Fruit fly (Drosophila melanogaster) whole organism, embryonic: Measurements from ENCODE around the gene gpp.

Experiments
- CG10209 ChIP-seq: fragments of 200-800 bp; sonication (Bioruptor generic); optimal IDR thresholded peaks from 3 replicates; lab custom pipeline; 2017; ENCODE audit warnings: missing biosample characterization, mild to moderate bottlenecking, missing genetic modification characterization, missing genetic modification reagents
- CG12155 ChIP-seq: fragments of 200-800 bp; sonication (Bioruptor generic); optimal IDR thresholded peaks from 3 replicates; lab custom pipeline; 2016; ENCODE audit warnings: missing biosample characterization, missing genetic modification characterization
- CG12219 ChIP-seq: fragments of 200-800 bp; sonication (Bioruptor generic); optimal IDR thresholded peaks from 3 replicates; lab custom pipeline; 2018; ENCODE audit warnings: missing biosample characterization, mild to moderate bottlenecking, missing genetic modification characterization
- CG13287 ChIP-seq: fragments of 200-800 bp; sonication (Bioruptor generic); IDR thresholded peaks from 2 replicates; pipeline ENCODE4 v1.3.6; 2022; ENCODE audit warnings: missing biosample characterization, missing genetic modification characterization; ENCODE audit not compliant: partially characterized antibody
- CG13624 ChIP-seq: fragments of 200-800 bp; sonication (Bioruptor generic); optimal IDR thresholded peaks from 2 replicates; lab custom pipeline; 2016; ENCODE audit warnings: missing biosample characterization, missing genetic modification characterization
- CG15073 ChIP-seq: fragments of 200-800 bp; sonication (Bioruptor generic); optimal IDR thresholded peaks from 2 replicates; lab custom pipeline; 2016; ENCODE audit warnings: missing biosample characterization, missing genetic modification characterization
- CG18599 ChIP-seq: fragments of 200-800 bp; sonication (Bioruptor generic); optimal IDR thresholded peaks from 3 replicates; lab custom pipeline; 2017; ENCODE audit warnings: missing biosample characterization, missing genetic modification characterization, mild to moderate bottlenecking, moderate library complexity, missing genetic modification reagents
- CG18619 ChIP-seq: fragments of 200-800 bp; sonication (Bioruptor generic); optimal IDR thresholded peaks from 3 replicates; lab custom pipeline; 2017; ENCODE audit warnings: missing biosample characterization, mild to moderate bottlenecking, missing genetic modification characterization
- CG2199 ChIP-seq: fragments of 200-800 bp; sonication (Bioruptor generic); IDR thresholded peaks from 3 replicates; pipeline ENCODE4 v1.3.6; 2022; ENCODE audit warnings: missing biosample characterization, missing genetic modification characterization
- CG31388 ChIP-seq: fragments of 200-800 bp; sonication (Bioruptor generic); optimal IDR thresholded peaks from 2 replicates; lab custom pipeline; 2016; ENCODE audit warnings: missing biosample characterization, missing genetic modification characterization
- CG34376 ChIP-seq: fragments of 200-800 bp; sonication (Bioruptor generic); optimal IDR thresholded peaks from 2 replicates; lab custom pipeline; 2018; ENCODE audit warnings: missing biosample characterization, mild to moderate bottlenecking, missing genetic modification characterization
- CG3847 ChIP-seq: fragments of 200-800 bp; sonication (Bioruptor generic); IDR thresholded peaks from 2 replicates; pipeline ENCODE4 v1.3.6; 2022; ENCODE audit warnings: missing biosample characterization, missing genetic modification characterization
- CG4328 ChIP-seq: fragments of 200-800 bp; sonication (Bioruptor generic); optimal IDR thresholded peaks from 3 replicates; lab custom pipeline; 2017; ENCODE audit warnings: missing biosample characterization, missing genetic modification reagents, missing genetic modification characterization
- CG5180 ChIP-seq: fragments of 200-800 bp; sonication (Bioruptor generic); optimal IDR thresholded peaks from 3 replicates; lab custom pipeline; 2017; ENCODE audit warnings: missing biosample characterization, missing genetic modification characterization, mild to moderate bottlenecking, moderate library complexity, missing genetic modification reagents
- CG7556 ChIP-seq: fragments of 200-800 bp; sonication (Bioruptor generic); optimal IDR thresholded peaks from 2 replicates; lab custom pipeline; 2017; ENCODE audit warnings: missing biosample characterization, mild to moderate bottlenecking, missing genetic modification characterization
- CG8478 ChIP-seq: fragments of >200 bp; optimal IDR thresholded peaks from 2 replicates; lab custom pipeline; 2018
- E2f2 ChIP-seq: fragments of 200-800 bp; sonication (Bioruptor generic); IDR thresholded peaks from 2 replicates; pipeline ENCODE4 v1.3.6; 2022; ENCODE audit warnings: missing biosample characterization, missing genetic modification characterization
- ERR ChIP-seq: fragments of 200-800 bp; sonication (Bioruptor generic); optimal IDR thresholded peaks from 2 replicates; lab custom pipeline; 2016; ENCODE audit warnings: missing biosample characterization, missing genetic modification characterization
- Elba2 ChIP-seq: fragments of 200-800 bp; sonication (Bioruptor generic); optimal IDR thresholded peaks from 3 replicates; lab custom pipeline; 2016; ENCODE audit warnings: missing biosample characterization, missing genetic modification characterization
- Ets65A ChIP-seq: fragments of 200-800 bp; sonication (Bioruptor generic); peaks from one replicate; lab custom pipeline; 2016; ENCODE audit warnings: missing biosample characterization, missing genetic modification characterization
- H2.0 ChIP-seq: fragments of 200-800 bp; sonication (Bioruptor generic); IDR thresholded peaks from 2 replicates; pipeline ENCODE4 v1.3.6; 2022; ENCODE audit warnings: missing biosample characterization, missing genetic modification characterization
- Hr3 ChIP-seq: fragments of 200-800 bp; sonication (Bioruptor generic); optimal IDR thresholded peaks from 3 replicates; lab custom pipeline; 2016; ENCODE audit warnings: missing biosample characterization, missing genetic modification characterization
- MESR4 ChIP-seq: fragments of 200-800 bp; sonication (Bioruptor generic); optimal IDR thresholded peaks from 2 replicates; lab custom pipeline; 2018; ENCODE audit warnings: missing biosample characterization, mild to moderate bottlenecking, missing genetic modification characterization, moderate library complexity
- Med ChIP-seq: fragments of 200-800 bp; sonication (Bioruptor generic); peaks from one replicate; lab custom pipeline; 2016; ENCODE audit warnings: missing biosample characterization, missing genetic modification characterization, mild to moderate bottlenecking, inconsistent platforms, moderate library complexity
- Mrtf ChIP-seq: fragments of 200-800 bp; sonication (Bioruptor generic); IDR thresholded peaks from 3 replicates; pipeline ENCODE4 v1.3.6; 2022; ENCODE audit warnings: missing biosample characterization, missing genetic modification characterization
- NC2β ChIP-seq: fragments of 200-800 bp; sonication (Bioruptor generic); optimal IDR thresholded peaks from 2 replicates; lab custom pipeline; 2016; ENCODE audit warnings: missing biosample characterization, missing genetic modification characterization
- Nf-YA ChIP-seq: fragments of 200-800 bp; sonication (Bioruptor generic); IDR thresholded peaks from 2 replicates; pipeline ENCODE4 v1.3.6; 2022; ENCODE audit warnings: missing biosample characterization, missing genetic modification characterization
- NfI ChIP-seq: fragments of 200-800 bp; sonication (Bioruptor generic); optimal IDR thresholded peaks from 3 replicates; lab custom pipeline; 2018; ENCODE audit warnings: missing biosample characterization, mild to moderate bottlenecking, missing genetic modification characterization, moderate library complexity
- Rfx ChIP-seq: fragments of 200-800 bp; sonication (Bioruptor generic); IDR thresholded peaks from 2 replicates; pipeline ENCODE4 v1.3.6; 2022; ENCODE audit warnings: missing biosample characterization, missing genetic modification characterization
- Sin3A ChIP-seq: fragments of >200 bp; optimal IDR thresholded peaks from 2 replicates; lab custom pipeline; 2018
- Six4 ChIP-seq: fragments of 200-800 bp; sonication (Bioruptor generic); optimal IDR thresholded peaks from 2 replicates; lab custom pipeline; 2016; ENCODE audit warnings: missing biosample characterization, missing genetic modification characterization
- Stat92E ChIP-seq, 3 experiments: fragments of >200 bp in 2 of 3; fragments of 200-800 bp in 1 of 3; sonication (Bioruptor generic) in 1 of 3; optimal IDR thresholded peaks; 2 replicates each; lab custom pipeline; 2017 to 2019; ENCODE audit warnings: missing biosample characterization in 3 of 3, missing genetic modification characterization in 3 of 3, mild to moderate bottlenecking in 1 of 3, moderate library complexity in 1 of 3
- ab ChIP-seq: fragments of 200-800 bp; sonication (Bioruptor generic); optimal IDR thresholded peaks from 2 replicates; lab custom pipeline; 2016; ENCODE audit warnings: missing biosample characterization, missing genetic modification characterization
- amos ChIP-seq: fragments of 200-800 bp; sonication (Bioruptor generic); IDR thresholded peaks from 2 replicates; pipeline ENCODE4 v1.3.6; 2022; ENCODE audit warnings: missing biosample characterization, missing genetic modification characterization; ENCODE audit not compliant: partially characterized antibody
- ap ChIP-seq: fragments of 200-800 bp; sonication (Bioruptor generic); IDR thresholded peaks from 2 replicates; pipeline ENCODE4 v1.3.6; 2022; ENCODE audit warnings: missing biosample characterization, missing genetic modification characterization
- cad ChIP-seq: fragments of >200 bp; optimal IDR thresholded peaks from 2 replicates; lab custom pipeline; 2017; ENCODE audit warnings: missing biosample characterization, missing genetic modification characterization
- esg ChIP-seq: fragments of 200-800 bp; sonication (Bioruptor generic); conservative IDR thresholded peaks from 2 replicates; pipeline ENCODE4 v1.3.6; 2022; ENCODE audit warnings: missing biosample characterization, missing genetic modification characterization
- grn ChIP-seq: fragments of 200-800 bp; sonication (Bioruptor generic); optimal IDR thresholded peaks from 3 replicates; lab custom pipeline; 2017; ENCODE audit warnings: missing biosample characterization, missing genetic modification characterization
- gro ChIP-seq: fragments of 200-800 bp; sonication (Bioruptor generic); optimal IDR thresholded peaks from 2 replicates; lab custom pipeline; 2016; ENCODE audit warnings: missing biosample characterization, missing genetic modification characterization
- gt ChIP-seq: fragments of 200-800 bp; sonication (Bioruptor generic); IDR thresholded peaks from 2 replicates; pipeline ENCODE4 v1.3.6; 2022; ENCODE audit warnings: missing biosample characterization, missing genetic modification characterization
- her ChIP-seq: fragments of 200-800 bp; sonication (Bioruptor generic); optimal IDR thresholded peaks from 2 replicates; lab custom pipeline; 2016; ENCODE audit warnings: missing biosample characterization, missing genetic modification characterization
- hth ChIP-seq: fragments of >200 bp; optimal IDR thresholded peaks from 2 replicates; lab custom pipeline; 2017; ENCODE audit warnings: inconsistent platforms
- kay ChIP-seq: fragments of 200-800 bp; sonication (Bioruptor generic); optimal IDR thresholded peaks from 2 replicates; lab custom pipeline; 2016; ENCODE audit warnings: missing biosample characterization, missing genetic modification characterization
- knrl ChIP-seq: fragments of 200-800 bp; sonication (Bioruptor generic); IDR thresholded peaks from 3 replicates; pipeline ENCODE4 v1.3.6; 2022; ENCODE audit warnings: missing biosample characterization, missing genetic modification characterization; ENCODE audit not compliant: partially characterized antibody
- p53 ChIP-seq: fragments of 200-800 bp; sonication (Bioruptor generic); optimal IDR thresholded peaks from 2 replicates; lab custom pipeline; 2016; ENCODE audit warnings: missing biosample characterization, missing genetic modification characterization
- rib ChIP-seq: fragments of 200-800 bp; sonication (Bioruptor generic); IDR thresholded peaks from 2 replicates; pipeline ENCODE4 v1.3.6; 2022; ENCODE audit warnings: missing biosample characterization, missing genetic modification characterization
- row ChIP-seq: fragments of 200-800 bp; sonication (Bioruptor generic); IDR thresholded peaks from 3 replicates; pipeline ENCODE4 v1.3.6; 2022; ENCODE audit warnings: missing biosample characterization, missing genetic modification characterization
- slp2 ChIP-seq: fragments of 200-800 bp; sonication (Bioruptor generic); optimal IDR thresholded peaks from 2 replicates; lab custom pipeline; 2016; ENCODE audit warnings: missing biosample characterization, missing genetic modification characterization
- sna ChIP-seq: fragments of 200-800 bp; sonication (Bioruptor generic); IDR thresholded peaks from 2 replicates; pipeline ENCODE4 v1.3.6; 2022; ENCODE audit warnings: missing biosample characterization, missing genetic modification characterization; ENCODE audit not compliant: partially characterized antibody
- stwl ChIP-seq: fragments of 200-800 bp; sonication (Bioruptor generic); optimal IDR thresholded peaks from 3 replicates; lab custom pipeline; 2018; ENCODE audit warnings: missing biosample characterization, mild to moderate bottlenecking, missing genetic modification characterization, moderate library complexity
- usp ChIP-seq: fragments of >200 bp; optimal IDR thresholded peaks from 2 replicates; lab custom pipeline; 2017; ENCODE audit warnings: missing biosample characterization, missing genetic modification characterization

Gene gpp

dm6 chr3R:6456140-6457054, 49.7 kb downstream of the gpp start, which contains the start of gene CG9727 (continued):
- TF ChIP-seq rib (GFP tag; lab: Robert Waterston, UW): no peak
- TF ChIP-seq CG2199 (GFP tag; lab: Robert Waterston, UW): no peak
- TF ChIP-seq gt: no peak
- no peak for TF ChIP-seq CG12219 (GFP tag; lab: Kevin White, UChicago)
- TF ChIP-seq NfI (GFP tag; lab: Kevin White, UChicago): no peak
- TF ChIP-seq Six4 (GFP tag; lab: Kevin White, UChicago): no peak
- TF ChIP-seq CG13287 (GFP tag; lab: Robert Waterston, UW): peak; percentile 32; the same call in 1 of the 2 replicates
- no peak for TF ChIP-seq Stat92E (GFP tag; optimal IDR thresholded peaks at IDR 0.05; lab: Kevin White, UChicago)
- TF ChIP-seq row (GFP tag; lab: Robert Waterston, UW): peak; percentile 52
- TF ChIP-seq stwl (tag; lab: Kevin White, UChicago): peak; percentile 24
- no peak for TF ChIP-seq H2.0 (GFP tag; lab: Robert Waterston, UW)
- peak; percentile 65 for TF ChIP-seq Ets65A (GFP tag; lab: Kevin White, UChicago)
- no peak for TF ChIP-seq Hr3 (GFP tag; lab: Kevin White, UChicago)
- TF ChIP-seq CG13624 (GFP tag; lab: Kevin White, UChicago): peak; percentile 39
- no peak for TF ChIP-seq usp (GFP tag; lab: Kevin White, UChicago)
- no peak for TF ChIP-seq ab (GFP tag; lab: Kevin White, UChicago)
- peak; percentile 25 for TF ChIP-seq Med
- no peak for TF ChIP-seq slp2 (GFP tag; lab: Kevin White, UChicago)
- no peak for TF ChIP-seq Rfx (GFP tag; lab: Robert Waterston, UW)
- TF ChIP-seq her: no peak
- TF ChIP-seq CG34376: peak; percentile 32
- TF ChIP-seq grn (GFP tag; lab: Kevin White, UChicago): peak; percentile 85
- peak; percentile 25; the same call in 1 of the 3 replicates for TF ChIP-seq knrl (GFP tag; lab: Robert Waterston, UW)
- no peak for TF ChIP-seq sna (GFP tag; lab: Robert Waterston, UW)
- TF ChIP-seq CG15073: no peak
- TF ChIP-seq amos: peak; percentile 16; the same call in 1 of the 2 replicates
- TF ChIP-seq Sin3A (lab: Kevin White, UChicago): no peak
- no peak for TF ChIP-seq Elba2 (GFP tag; lab: Kevin White, UChicago)
- TF ChIP-seq CG31388 (GFP tag; lab: Kevin White, UChicago): no peak
- peak; percentile 94 for TF ChIP-seq MESR4 (GFP tag; lab: Kevin White, UChicago)
- TF ChIP-seq esg: no peak
- no peak for TF ChIP-seq CG8478
- no peak for TF ChIP-seq CG10209 (GFP tag; lab: Kevin White, UChicago)
- no peak for TF ChIP-seq NC2β
- peak; percentile 31; the same call in 1 of the 2 replicates for TF ChIP-seq CG3847 (GFP tag; lab: Robert Waterston, UW)
- TF ChIP-seq CG5180 (GFP tag; lab: Kevin White, UChicago): no peak
- TF ChIP-seq CG7556 (GFP tag; lab: Kevin White, UChicago): no peak
- no peak for TF ChIP-seq ap (GFP tag; lab: Robert Waterston, UW)
- TF ChIP-seq, all 482 proteins: peak for 31

dm6 chr3R:6457055-6457391, 50.4 kb downstream of the gpp start, which contains the start of gene Zif:
Zif (plus strand) TSS chr3R:6457088.
- peak; percentile 95 for TF ChIP-seq Ets65A (GFP tag; lab: Kevin White, UChicago)
- no peak for TF ChIP-seq CG18619 (GFP tag; lab: Kevin White, UChicago)
- no peak for TF ChIP-seq ab (GFP tag; lab: Kevin White, UChicago)
- TF ChIP-seq Nf-YA: no peak
- no peak for TF ChIP-seq hth (lab: Kevin White, UChicago)
- no peak for TF ChIP-seq cad (GFP tag; lab: Kevin White, UChicago)
- TF ChIP-seq Mrtf: 0 out of 3 replicates have a peak, but pooled peaks have one; percentile 31
- no peak for TF ChIP-seq kay (GFP tag; lab: Kevin White, UChicago)
- peak; percentile 36 for TF ChIP-seq ERR (GFP tag; lab: Kevin White, UChicago)
- no peak for TF ChIP-seq CG4328 (GFP tag; lab: Kevin White, UChicago)
- peak; percentile 52 for TF ChIP-seq CG12155 (GFP tag; lab: Kevin White, UChicago)
- TF ChIP-seq gro: peak; percentile 28
- peak; percentile 15 for TF ChIP-seq p53
- TF ChIP-seq Rfx (GFP tag; lab: Robert Waterston, UW): peak; percentile 87
- TF ChIP-seq rib (GFP tag; lab: Robert Waterston, UW): peak; percentile 51; the same call in 1 of the 2 replicates
- TF ChIP-seq E2f2 (GFP tag; lab: Robert Waterston, UW): peak; percentile 82
- TF ChIP-seq CG18599 (GFP tag; lab: Kevin White, UChicago): no peak
